Fruit fly (Drosophila melanogaster) whole organism, embryonic: ENCODE results near the gene CG16719.

ENCODE experiments used
- ATbp ChIP-seq: fragments of 200-800 bp; sonication (Bioruptor generic); optimal IDR thresholded peaks from 2 replicates; lab custom pipeline; 2017; ENCODE audit warnings: missing biosample characterization, mild to moderate bottlenecking, missing genetic modification characterization, missing genetic modification reagents
- Adf1 ChIP-seq: fragments of 200-800 bp; sonication (Bioruptor generic); IDR thresholded peaks from 2 replicates; pipeline ENCODE4 v1.3.6; 2022; ENCODE audit warnings: missing biosample characterization, missing genetic modification characterization
- B-H2 ChIP-seq: fragments of 200-800 bp; sonication (Bioruptor generic); optimal IDR thresholded peaks from 2 replicates; lab custom pipeline; 2018; ENCODE audit warnings: missing biosample characterization, mild to moderate bottlenecking, missing genetic modification characterization
- BtbVII ChIP-seq: fragments of 200-800 bp; sonication (Bioruptor generic); optimal IDR thresholded peaks from 3 replicates; lab custom pipeline; 2017; ENCODE audit warnings: missing biosample characterization, mild to moderate bottlenecking, missing genetic modification characterization
- CG10979 ChIP-seq: fragments of 200-800 bp; sonication (Bioruptor generic); optimal IDR thresholded peaks from 2 replicates; lab custom pipeline; 2018; ENCODE audit warnings: missing biosample characterization, mild to moderate bottlenecking, missing genetic modification characterization, moderate library complexity
- CG11504 ChIP-seq: fragments of 200-800 bp; sonication (Bioruptor generic); optimal IDR thresholded peaks from 3 replicates; lab custom pipeline; 2019; ENCODE audit warnings: missing biosample characterization, mild to moderate bottlenecking, missing genetic modification characterization, moderate library complexity
- CG13287 ChIP-seq: fragments of 200-800 bp; sonication (Bioruptor generic); IDR thresholded peaks from 2 replicates; pipeline ENCODE4 v1.3.6; 2022; ENCODE audit warnings: missing biosample characterization, missing genetic modification characterization; ENCODE audit not compliant: partially characterized antibody
- CG13296 ChIP-seq: fragments of 200-800 bp; sonication (Bioruptor generic); optimal IDR thresholded peaks from 3 replicates; lab custom pipeline; 2018; ENCODE audit warnings: missing biosample characterization, mild to moderate bottlenecking, missing genetic modification characterization
- CG1603 ChIP-seq: fragments of 200-800 bp; sonication (Bioruptor generic); optimal IDR thresholded peaks from 2 replicates; lab custom pipeline; 2019; ENCODE audit warnings: missing biosample characterization, mild to moderate bottlenecking, missing genetic modification characterization, moderate library complexity
- CG2120 ChIP-seq: fragments of 200-800 bp; sonication (Bioruptor generic); optimal IDR thresholded peaks from 3 replicates; lab custom pipeline; 2016; ENCODE audit warnings: missing biosample characterization, missing genetic modification characterization
- CG34376 ChIP-seq: fragments of 200-800 bp; sonication (Bioruptor generic); optimal IDR thresholded peaks from 2 replicates; lab custom pipeline; 2018; ENCODE audit warnings: missing biosample characterization, mild to moderate bottlenecking, missing genetic modification characterization
- CG6254 ChIP-seq: fragments of 200-800 bp; sonication (Bioruptor generic); optimal IDR thresholded peaks from 3 replicates; lab custom pipeline; 2017; ENCODE audit warnings: mild to moderate bottlenecking, missing biosample characterization, missing genetic modification reagents, missing genetic modification characterization
- CG7372 ChIP-seq: fragments of 200-800 bp; sonication (Bioruptor generic); IDR thresholded peaks from 2 replicates; pipeline ENCODE4 v1.3.6; 2022; ENCODE audit warnings: missing biosample characterization, missing genetic modification characterization
- CG7556 ChIP-seq: fragments of 200-800 bp; sonication (Bioruptor generic); optimal IDR thresholded peaks from 2 replicates; lab custom pipeline; 2017; ENCODE audit warnings: missing biosample characterization, mild to moderate bottlenecking, missing genetic modification characterization
- CG8924 ChIP-seq: fragments of 200-800 bp; optimal IDR thresholded peaks from 3 replicates; lab custom pipeline; 2019; ENCODE audit warnings: missing biosample characterization, mild to moderate bottlenecking, missing genetic modification characterization, moderate library complexity
- Dek ChIP-seq: fragments of 200-800 bp; sonication (Bioruptor generic); optimal IDR thresholded peaks from 3 replicates; lab custom pipeline; 2019; ENCODE audit warnings: missing biosample characterization, mild to moderate bottlenecking, missing genetic modification characterization, moderate library complexity
- Dfd ChIP-seq, 2 experiments: fragments of >200 bp; optimal IDR thresholded peaks; 2 replicates each; lab custom pipeline; 2017; ENCODE audit warnings: missing biosample characterization in 2 of 2, missing genetic modification characterization in 2 of 2
- Dll ChIP-seq: fragments of 200-800 bp; sonication (Bioruptor generic); IDR thresholded peaks from 4 replicates; pipeline ENCODE4 v1.3.6; 2022; ENCODE audit warnings: missing biosample characterization, missing genetic modification characterization; ENCODE audit not compliant: partially characterized antibody
- Drgx ChIP-seq: fragments of 200-800 bp; sonication (Bioruptor generic); IDR thresholded peaks from 2 replicates; pipeline ENCODE4 v1.3.6; 2022; ENCODE audit warnings: missing biosample characterization, missing genetic modification characterization
- Fer1 ChIP-seq: fragments of 200-800 bp; sonication (Bioruptor generic); optimal IDR thresholded peaks from 2 replicates; lab custom pipeline; 2017; ENCODE audit warnings: missing biosample characterization, mild to moderate bottlenecking, missing genetic modification characterization
- Hmr ChIP-seq: fragments of 200-800 bp; sonication (Bioruptor generic); optimal IDR thresholded peaks from 3 replicates; lab custom pipeline; 2017; ENCODE audit warnings: mild to moderate bottlenecking, missing biosample characterization, missing genetic modification reagents, missing genetic modification characterization
- Hmx ChIP-seq: fragments of 200-800 bp; sonication (Bioruptor generic); optimal IDR thresholded peaks from 2 replicates; lab custom pipeline; 2016; ENCODE audit warnings: missing biosample characterization, missing genetic modification characterization
- NfI ChIP-seq: fragments of 200-800 bp; sonication (Bioruptor generic); optimal IDR thresholded peaks from 3 replicates; lab custom pipeline; 2018; ENCODE audit warnings: missing biosample characterization, mild to moderate bottlenecking, missing genetic modification characterization, moderate library complexity
- Oli ChIP-seq: fragments of 200-800 bp; sonication (Bioruptor generic); optimal IDR thresholded peaks from 2 replicates; lab custom pipeline; 2018; ENCODE audit warnings: missing biosample characterization, mild to moderate bottlenecking, missing genetic modification characterization, moderate library complexity
- Sry-δ ChIP-seq: fragments of 200-800 bp; sonication (Bioruptor generic); optimal IDR thresholded peaks from 2 replicates; lab custom pipeline; 2016; ENCODE audit warnings: missing biosample characterization, missing genetic modification characterization
- Ssrp ChIP-seq: fragments of 200-800 bp; sonication (Bioruptor generic); optimal IDR thresholded peaks from 2 replicates; lab custom pipeline; 2018; ENCODE audit warnings: missing biosample characterization, mild to moderate bottlenecking, missing genetic modification characterization, moderate library complexity
- TFAM ChIP-seq: fragments of 200-800 bp; sonication (Bioruptor generic); optimal IDR thresholded peaks from 2 replicates; lab custom pipeline; 2017; ENCODE audit warnings: missing biosample characterization, missing genetic modification characterization, inconsistent platforms
- ato ChIP-seq: fragments of 200-800 bp; sonication (Bioruptor generic); IDR thresholded peaks from 2 replicates; pipeline ENCODE4 v1.3.6; 2022; ENCODE audit warnings: missing biosample characterization, missing genetic modification characterization; ENCODE audit not compliant: partially characterized antibody
- eve ChIP-seq, 2 experiments: fragments of >200 bp; optimal IDR thresholded peaks; 2 replicates each; lab custom pipeline; 2017; ENCODE audit warnings: missing biosample characterization in 2 of 2, missing genetic modification characterization in 2 of 2
- exex ChIP-seq: fragments of 200-800 bp; sonication (Bioruptor generic); optimal IDR thresholded peaks from 4 replicates; lab custom pipeline; 2018; ENCODE audit warnings: missing biosample characterization, mild to moderate bottlenecking, missing genetic modification characterization, moderate library complexity
- fu2 ChIP-seq: fragments of 200-800 bp; sonication (Bioruptor generic); optimal IDR thresholded peaks from 2 replicates; lab custom pipeline; 2016; ENCODE audit warnings: missing biosample characterization, missing genetic modification characterization
- gro ChIP-seq: fragments of 200-800 bp; sonication (Bioruptor generic); optimal IDR thresholded peaks from 2 replicates; lab custom pipeline; 2016; ENCODE audit warnings: missing biosample characterization, missing genetic modification characterization
- hbn ChIP-seq: fragments of 200-800 bp; sonication (Bioruptor generic); IDR thresholded peaks from 2 replicates; pipeline ENCODE4 v1.3.6; 2022; ENCODE audit warnings: missing biosample characterization, missing genetic modification characterization; ENCODE audit not compliant: partially characterized antibody
- her ChIP-seq: fragments of 200-800 bp; sonication (Bioruptor generic); optimal IDR thresholded peaks from 2 replicates; lab custom pipeline; 2016; ENCODE audit warnings: missing biosample characterization, missing genetic modification characterization
- insv ChIP-seq, 2 experiments: fragments of 200-800 bp; sonication (Bioruptor generic); optimal IDR thresholded peaks; 3 replicates each; lab custom pipeline; 2016 to 2018; ENCODE audit warnings: missing biosample characterization in 2 of 2, missing genetic modification characterization in 2 of 2
- lab ChIP-seq: fragments of 200-800 bp; sonication (Bioruptor generic); optimal IDR thresholded peaks from 3 replicates; lab custom pipeline; 2017; ENCODE audit warnings: missing biosample characterization, missing genetic modification characterization, mild to moderate bottlenecking, moderate library complexity, missing genetic modification reagents
- lbe ChIP-seq: fragments of 200-800 bp; sonication (Bioruptor generic); optimal IDR thresholded peaks from 2 replicates; lab custom pipeline; 2016; ENCODE audit warnings: missing biosample characterization, mild to moderate bottlenecking, missing genetic modification characterization
- luna ChIP-seq: fragments of 200-800 bp; sonication (Bioruptor generic); optimal IDR thresholded peaks from 2 replicates; lab custom pipeline; 2016; ENCODE audit warnings: missing biosample characterization, missing genetic modification characterization
- mirr ChIP-seq: fragments of 200-800 bp; sonication (Bioruptor generic); optimal IDR thresholded peaks from 3 replicates; lab custom pipeline; 2018; ENCODE audit warnings: missing biosample characterization, mild to moderate bottlenecking, missing genetic modification characterization
- nmo ChIP-seq: fragments of 200-800 bp; sonication (Bioruptor generic); optimal IDR thresholded peaks from 2 replicates; lab custom pipeline; 2018; ENCODE audit warnings: missing biosample characterization, mild to moderate bottlenecking, missing genetic modification characterization, moderate library complexity
- onecut ChIP-seq: fragments of 200-800 bp; sonication (Bioruptor generic); IDR thresholded peaks from 2 replicates; pipeline ENCODE4 v1.3.6; 2022; ENCODE audit warnings: missing biosample characterization, missing genetic modification characterization
- prd ChIP-seq, 3 experiments: fragments of >200 bp in 2 of 3; fragments of 200-800 bp in 1 of 3; sonication (Bioruptor generic) in 1 of 3; optimal IDR thresholded peaks in 2 of 3; IDR thresholded peaks in 1 of 3; 2 replicates in 2 of 3; 3 replicates in 1 of 3; pipeline versions ENCODE4 v1.3.6 to Lab custom; 2017 to 2022; ENCODE audit warnings: missing biosample characterization in 1 of 3, missing genetic modification characterization in 1 of 3
- salm ChIP-seq: fragments of 200-800 bp; sonication (Bioruptor generic); optimal IDR thresholded peaks from 2 replicates; lab custom pipeline; 2018; ENCODE audit warnings: missing biosample characterization, mild to moderate bottlenecking, missing genetic modification characterization
- sd ChIP-seq: fragments of 200-800 bp; sonication (Bioruptor generic); optimal IDR thresholded peaks from 3 replicates; lab custom pipeline; 2018; ENCODE audit warnings: missing biosample characterization, mild to moderate bottlenecking, missing genetic modification characterization, moderate library complexity
- sqz ChIP-seq: fragments of 200-800 bp; sonication (Bioruptor generic); optimal IDR thresholded peaks from 3 replicates; lab custom pipeline; 2018; ENCODE audit warnings: missing biosample characterization, mild to moderate bottlenecking, missing genetic modification characterization
- unc-4 ChIP-seq: fragments of 200-800 bp; sonication (Bioruptor generic); IDR thresholded peaks from 2 replicates; pipeline ENCODE4 v1.3.6; 2022; ENCODE audit warnings: missing biosample characterization, missing genetic modification characterization; ENCODE audit not compliant: partially characterized antibody
- wor ChIP-seq: fragments of 200-800 bp; sonication (Bioruptor generic); IDR thresholded peaks from 2 replicates; pipeline ENCODE4 v1.3.6; 2022; ENCODE audit warnings: missing biosample characterization, missing genetic modification characterization
- zen2 ChIP-seq: fragments of 200-800 bp; sonication (Bioruptor generic); IDR thresholded peaks from 3 replicates; pipeline ENCODE4 v1.3.6; 2022; ENCODE audit warnings: missing biosample characterization, missing genetic modification characterization; ENCODE audit not compliant: partially characterized antibody

CG16719 gene

DNA sequence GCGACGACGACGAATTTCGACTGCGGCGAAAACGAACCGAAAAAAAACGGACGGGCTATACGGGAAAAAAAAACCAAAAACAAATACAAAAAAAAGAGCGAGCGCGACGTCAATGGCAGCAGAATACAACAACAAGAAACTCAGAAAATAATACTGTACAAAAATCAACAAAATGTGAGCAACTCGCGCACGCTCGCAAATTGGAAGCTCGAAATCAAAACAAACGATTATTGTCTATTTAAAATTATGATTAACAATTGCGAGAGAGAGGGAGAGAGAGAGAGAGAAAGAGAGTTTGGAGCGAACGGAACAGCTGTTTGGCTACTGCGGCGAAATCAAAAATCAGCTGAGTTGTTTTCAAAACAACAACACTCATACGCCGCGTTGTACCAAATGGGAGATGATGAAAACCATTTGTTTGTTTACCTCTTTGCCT, 9.4 kb upstream of the CG16719 start (continued):
- TF ChIP-seq fu2 (GFP tag; lab: Kevin White, UChicago): no peak
- no peak for TF ChIP-seq her (GFP tag; lab: Kevin White, UChicago)
- no peak for TF ChIP-seq ATbp (GFP tag; lab: Kevin White, UChicago)
- peak in 1 of 2 experiments; percentile 23 for TF ChIP-seq eve (GFP tag; optimal IDR thresholded peaks at IDR 0.05; lab: Kevin White, UChicago)
- peak; percentile 48 for TF ChIP-seq BtbVII (GFP tag; lab: Kevin White, UChicago)
- TF ChIP-seq sqz (GFP tag; lab: Kevin White, UChicago): peak; percentile 90
- peak; percentile 64 for TF ChIP-seq Dll
- no peak for TF ChIP-seq Sry-δ
- no peak for TF ChIP-seq luna (GFP tag; lab: Kevin White, UChicago)
- peak; percentile 6 for TF ChIP-seq mirr (GFP tag; lab: Kevin White, UChicago)
- TF ChIP-seq CG6254 (GFP tag; lab: Kevin White, UChicago): no peak
- no peak for TF ChIP-seq wor (GFP tag; lab: Robert Waterston, UW)
- peak; percentile 51 for TF ChIP-seq hbn (GFP tag; lab: Robert Waterston, UW)
- TF ChIP-seq nmo: no peak
- TF ChIP-seq NfI: no peak
- TF ChIP-seq CG8924: peak; percentile 23
- TF ChIP-seq exex (tag; lab: Kevin White, UChicago): peak; percentile 88
- no peak for TF ChIP-seq Ssrp (tag; lab: Kevin White, UChicago)
- TF ChIP-seq sd: peak; percentile 25
- peak; percentile 76 for TF ChIP-seq lbe (GFP tag; lab: Kevin White, UChicago)
- no peak for TF ChIP-seq CG1603 (tag; lab: Kevin White, UChicago)
- TF ChIP-seq CG13287 (GFP tag; lab: Robert Waterston, UW): peak; percentile 72
- TF ChIP-seq Drgx (GFP tag; lab: Robert Waterston, UW): peak; percentile 73
- no peak for TF ChIP-seq CG2120 (GFP tag; lab: Kevin White, UChicago)
- no peak for TF ChIP-seq prd (optimal IDR thresholded peaks at IDR 0.05; lab: Kevin White, UChicago)
- TF ChIP-seq prd (GFP tag; IDR thresholded peaks at IDR 0.05; lab: Robert Waterston, UW): no peak
- no peak for TF ChIP-seq Oli (tag; lab: Kevin White, UChicago)
- TF ChIP-seq CG34376 (GFP tag; lab: Kevin White, UChicago): peak; percentile 65
- TF ChIP-seq lab: peak; percentile 19
- peak; percentile 61 for TF ChIP-seq CG7372 (GFP tag; lab: Robert Waterston, UW)
- peak; percentile 49 for TF ChIP-seq Fer1 (GFP tag; lab: Kevin White, UChicago)
- peak; percentile 70; the same call in 1 of the 2 replicates for TF ChIP-seq Adf1 (GFP tag; lab: Robert Waterston, UW)
- no peak for TF ChIP-seq ato (GFP tag; lab: Robert Waterston, UW)
- TF ChIP-seq CG13296 (GFP tag; lab: Kevin White, UChicago): peak; percentile 46
- no peak for TF ChIP-seq B-H2
- no peak for TF ChIP-seq CG7556 (GFP tag; lab: Kevin White, UChicago)
- TF ChIP-seq onecut (GFP tag; lab: Robert Waterston, UW): no peak
- no peak for TF ChIP-seq Dfd (GFP tag; optimal IDR thresholded peaks at IDR 0.05; lab: Kevin White, UChicago)
- peak; percentile 67; the same call in 2 of the 3 replicates for TF ChIP-seq zen2 (GFP tag; lab: Robert Waterston, UW)
- TF ChIP-seq Hmx (GFP tag; lab: Kevin White, UChicago): no peak
- no peak for TF ChIP-seq TFAM (GFP tag; lab: Kevin White, UChicago)
- TF ChIP-seq Hmr (GFP tag; lab: Kevin White, UChicago): peak; percentile 19
- TF ChIP-seq CG11504 (tag; lab: Kevin White, UChicago): no peak
- 0 out of 2 replicates have a peak, but pooled peaks have one; percentile 33 for TF ChIP-seq unc-4 (GFP tag; lab: Robert Waterston, UW)
- TF ChIP-seq gro (GFP tag; lab: Kevin White, UChicago): peak; percentile 8
- no peak for TF ChIP-seq CG10979 (tag; lab: Kevin White, UChicago)
- TF ChIP-seq Dek (tag; lab: Kevin White, UChicago): no peak
- peak; percentile 22 for TF ChIP-seq salm
- TF ChIP-seq insv (GFP tag; optimal IDR thresholded peaks at IDR 0.05; lab: Kevin White, UChicago): no peak
